Fruit fly (Drosophila melanogaster) whole organism, embryonic: ENCODE data around the gene side-IV.

Experiments
- Asciz ChIP-seq: fragments of 200-800 bp; sonication (Bioruptor generic); optimal IDR thresholded peaks from 2 replicates; lab custom pipeline; 2017; ENCODE audit warnings: missing biosample characterization, mild to moderate bottlenecking, missing genetic modification characterization, missing genetic modification reagents
- Atf6 ChIP-seq: fragments of 200-800 bp; sonication (Bioruptor generic); IDR thresholded peaks from 2 replicates; pipeline ENCODE4 v1.3.6; 2022; ENCODE audit warnings: missing biosample characterization, missing genetic modification characterization
- BEAF-32 ChIP-seq: fragments of 200-800 bp; sonication (Bioruptor generic); optimal IDR thresholded peaks from 3 replicates; lab custom pipeline; 2017; ENCODE audit warnings: missing biosample characterization, missing genetic modification characterization, mild to moderate bottlenecking, moderate library complexity, missing genetic modification reagents
- Bgb ChIP-seq: fragments of 200-800 bp; sonication (Bioruptor generic); IDR thresholded peaks from 2 replicates; pipeline ENCODE4 v1.3.6; 2022; ENCODE audit warnings: missing biosample characterization, missing genetic modification characterization; ENCODE audit not compliant: partially characterized antibody
- CG11504 ChIP-seq: fragments of 200-800 bp; sonication (Bioruptor generic); optimal IDR thresholded peaks from 3 replicates; lab custom pipeline; 2019; ENCODE audit warnings: missing biosample characterization, mild to moderate bottlenecking, missing genetic modification characterization, moderate library complexity
- CG18764 ChIP-seq: fragments of 200-800 bp; sonication (Bioruptor generic); optimal IDR thresholded peaks from 3 replicates; lab custom pipeline; 2016; ENCODE audit warnings: missing biosample characterization, missing genetic modification characterization
- CG30020 ChIP-seq: fragments of 200-800 bp; optimal IDR thresholded peaks from 2 replicates; lab custom pipeline; 2019; ENCODE audit warnings: missing biosample characterization, mild to moderate bottlenecking, missing genetic modification characterization, moderate library complexity
- CG3065 ChIP-seq: fragments of 200-800 bp; sonication (Bioruptor generic); optimal IDR thresholded peaks from 2 replicates; lab custom pipeline; 2016; ENCODE audit warnings: missing biosample characterization, missing genetic modification characterization
- CG32532 ChIP-seq: fragments of 200-800 bp; sonication (Bioruptor generic); IDR thresholded peaks from 2 replicates; pipeline ENCODE4 v1.3.6; 2022; ENCODE audit warnings: missing biosample characterization, missing genetic modification characterization
- CG3281 ChIP-seq: fragments of 200-800 bp; sonication (Bioruptor generic); optimal IDR thresholded peaks from 3 replicates; lab custom pipeline; 2017; ENCODE audit warnings: missing biosample characterization, mild to moderate bottlenecking, missing genetic modification characterization
- CG34422 ChIP-seq: fragments of 200-800 bp; sonication (Bioruptor generic); IDR thresholded peaks from 3 replicates; pipeline ENCODE4 v1.3.6; 2022; ENCODE audit warnings: missing biosample characterization, missing genetic modification characterization
- CG3726 ChIP-seq: fragments of 200-800 bp; sonication (Bioruptor generic); IDR thresholded peaks from 3 replicates; pipeline ENCODE4, ENCODE4 v1.3.6; 2022; ENCODE audit warnings: missing biosample characterization, missing genetic modification characterization
- CG3995 ChIP-seq: fragments of 200-800 bp; sonication (Bioruptor generic); optimal IDR thresholded peaks from 3 replicates; lab custom pipeline; 2016; ENCODE audit warnings: missing biosample characterization, missing genetic modification characterization
- CG4424 ChIP-seq: fragments of 200-800 bp; sonication (Bioruptor generic); optimal IDR thresholded peaks from 3 replicates; lab custom pipeline; 2016; ENCODE audit warnings: missing biosample characterization, missing genetic modification characterization
- CG4820 ChIP-seq: fragments of 200-800 bp; sonication (Bioruptor generic); optimal IDR thresholded peaks from 3 replicates; lab custom pipeline; 2016; ENCODE audit warnings: missing biosample characterization, missing genetic modification characterization
- CG5180 ChIP-seq: fragments of 200-800 bp; sonication (Bioruptor generic); optimal IDR thresholded peaks from 3 replicates; lab custom pipeline; 2017; ENCODE audit warnings: missing biosample characterization, missing genetic modification characterization, mild to moderate bottlenecking, moderate library complexity, missing genetic modification reagents
- CG9437 ChIP-seq: fragments of 200-800 bp; sonication (Bioruptor generic); optimal IDR thresholded peaks from 2 replicates; lab custom pipeline; 2018; ENCODE audit warnings: missing biosample characterization, mild to moderate bottlenecking, missing genetic modification characterization
- CkIIα-i1 ChIP-seq: fragments of 200-800 bp; sonication (Bioruptor generic); IDR thresholded peaks from 2 replicates; pipeline ENCODE4 v1.3.6; 2022; ENCODE audit warnings: missing biosample characterization, missing genetic modification characterization
- E2f1 ChIP-seq: fragments of 200-800 bp; sonication (Bioruptor generic); IDR thresholded peaks from 2 replicates; pipeline ENCODE4 v1.3.6; 2022; ENCODE audit warnings: missing biosample characterization, missing genetic modification characterization
- Ets97D ChIP-seq: fragments of 200-800 bp; sonication (Bioruptor generic); optimal IDR thresholded peaks from 3 replicates; lab custom pipeline; 2016; ENCODE audit warnings: missing biosample characterization, missing genetic modification characterization
- Jarid2 ChIP-seq: fragments of 200-800 bp; sonication (Bioruptor generic); optimal IDR thresholded peaks from 3 replicates; lab custom pipeline; 2017; ENCODE audit warnings: mild to moderate bottlenecking, missing biosample characterization, missing genetic modification reagents, missing genetic modification characterization
- Kr ChIP-seq: fragments of 200-800 bp; sonication (Bioruptor generic); optimal IDR thresholded peaks from 2 replicates; lab custom pipeline; 2017; ENCODE audit warnings: missing biosample characterization, mild to moderate bottlenecking, missing genetic modification characterization
- MTF-1 ChIP-seq: fragments of 200-800 bp; sonication (Bioruptor generic); optimal IDR thresholded peaks from 2 replicates; lab custom pipeline; 2018; ENCODE audit warnings: missing biosample characterization, mild to moderate bottlenecking, missing genetic modification characterization, borderline replicate concordance
- Myb ChIP-seq: fragments of 200-800 bp; sonication (Bioruptor generic); optimal IDR thresholded peaks from 2 replicates; lab custom pipeline; 2016; ENCODE audit warnings: missing biosample characterization, missing genetic modification characterization
- NFAT ChIP-seq: fragments of 200-800 bp; sonication (Bioruptor generic); IDR thresholded peaks from 2 replicates; pipeline ENCODE4 v1.3.6; 2022; ENCODE audit warnings: missing biosample characterization, missing genetic modification characterization
- PHDP ChIP-seq: fragments of 200-800 bp; sonication (Bioruptor generic); optimal IDR thresholded peaks from 3 replicates; lab custom pipeline; 2018; ENCODE audit warnings: missing biosample characterization, mild to moderate bottlenecking, missing genetic modification characterization, moderate library complexity
- Six4 ChIP-seq: fragments of 200-800 bp; sonication (Bioruptor generic); optimal IDR thresholded peaks from 2 replicates; lab custom pipeline; 2016; ENCODE audit warnings: missing biosample characterization, missing genetic modification characterization
- Sox100B ChIP-seq: fragments of 200-800 bp; sonication (Bioruptor generic); optimal IDR thresholded peaks from 3 replicates; lab custom pipeline; 2018; ENCODE audit warnings: missing biosample characterization, mild to moderate bottlenecking, missing genetic modification characterization
- Sox102F ChIP-seq: fragments of 200-800 bp; sonication (Bioruptor generic); optimal IDR thresholded peaks from 2 replicates; lab custom pipeline; 2018; ENCODE audit warnings: missing biosample characterization, mild to moderate bottlenecking, missing genetic modification characterization, moderate library complexity
- Vsx1 ChIP-seq: fragments of 200-800 bp; sonication (Bioruptor generic); optimal IDR thresholded peaks from 2 replicates; lab custom pipeline; 2017; ENCODE audit warnings: missing biosample characterization, mild to moderate bottlenecking, missing genetic modification characterization, missing genetic modification reagents
- ac ChIP-seq: fragments of 200-800 bp; sonication (Bioruptor generic); optimal IDR thresholded peaks from 3 replicates; lab custom pipeline; 2017; ENCODE audit warnings: missing biosample characterization, mild to moderate bottlenecking, missing genetic modification characterization
- ato ChIP-seq: fragments of 200-800 bp; sonication (Bioruptor generic); IDR thresholded peaks from 2 replicates; pipeline ENCODE4 v1.3.6; 2022; ENCODE audit warnings: missing biosample characterization, missing genetic modification characterization; ENCODE audit not compliant: partially characterized antibody
- cad ChIP-seq: fragments of >200 bp; optimal IDR thresholded peaks from 2 replicates; lab custom pipeline; 2017; ENCODE audit warnings: missing biosample characterization, missing genetic modification characterization
- cato ChIP-seq: fragments of 200-800 bp; sonication (Bioruptor generic); optimal IDR thresholded peaks from 2 replicates; lab custom pipeline; 2016; ENCODE audit warnings: missing biosample characterization, missing genetic modification characterization, borderline replicate concordance
- disco-r ChIP-seq: fragments of 200-800 bp; sonication (Bioruptor generic); optimal IDR thresholded peaks from 2 replicates; lab custom pipeline; 2016; ENCODE audit warnings: missing biosample characterization, missing genetic modification characterization
- emc ChIP-seq: fragments of 200-800 bp; sonication (Bioruptor generic); optimal IDR thresholded peaks from 2 replicates; lab custom pipeline; 2016; ENCODE audit warnings: missing biosample characterization, missing genetic modification characterization
- fd102C ChIP-seq: fragments of 200-800 bp; sonication (Bioruptor generic); optimal IDR thresholded peaks from 2 replicates; lab custom pipeline; 2018; ENCODE audit warnings: missing biosample characterization, mild to moderate bottlenecking, missing genetic modification characterization, moderate library complexity
- gsb ChIP-seq: fragments of 200-800 bp; sonication (Bioruptor generic); IDR thresholded peaks from 2 replicates; pipeline ENCODE4 v1.3.6; 2022; ENCODE audit warnings: missing biosample characterization, missing genetic modification characterization
- hkb ChIP-seq, 2 experiments: fragments of 200-800 bp in 1 of 2; fragments of >200 bp in 1 of 2; sonication (Bioruptor generic) in 1 of 2; IDR thresholded peaks in 1 of 2; optimal IDR thresholded peaks in 1 of 2; 2 replicates each; pipeline versions ENCODE4 v1.3.6 to Lab custom; 2017 to 2022; ENCODE audit warnings: missing biosample characterization in 1 of 2, missing genetic modification characterization in 1 of 2
- inv ChIP-seq: fragments of 200-800 bp; sonication (Bioruptor generic); IDR thresholded peaks from 2 replicates; pipeline ENCODE4 v1.3.6; 2022; ENCODE audit warnings: missing biosample characterization, missing genetic modification characterization; ENCODE audit not compliant: partially characterized antibody
- lab ChIP-seq: fragments of 200-800 bp; sonication (Bioruptor generic); optimal IDR thresholded peaks from 3 replicates; lab custom pipeline; 2017; ENCODE audit warnings: missing biosample characterization, missing genetic modification characterization, mild to moderate bottlenecking, moderate library complexity, missing genetic modification reagents
- lmd ChIP-seq: fragments of 200-800 bp; sonication (Bioruptor generic); IDR thresholded peaks from 2 replicates; pipeline ENCODE4 v1.3.6; 2022; ENCODE audit warnings: missing biosample characterization, missing genetic modification characterization
- mirr ChIP-seq: fragments of 200-800 bp; sonication (Bioruptor generic); optimal IDR thresholded peaks from 3 replicates; lab custom pipeline; 2018; ENCODE audit warnings: missing biosample characterization, mild to moderate bottlenecking, missing genetic modification characterization
- pan ChIP-seq, 4 experiments: fragments of >200 bp in 3 of 4; fragments of 200-800 bp in 1 of 4; sonication (Bioruptor generic) in 1 of 4; optimal IDR thresholded peaks in 3 of 4; IDR thresholded peaks in 1 of 4; 2 replicates each; pipeline versions ENCODE4 v1.3.6 to Lab custom; 2017 to 2022; ENCODE audit warnings: missing biosample characterization in 2 of 4, missing genetic modification characterization in 2 of 4, mixed read lengths in 1 of 4
- pb ChIP-seq: fragments of 200-800 bp; sonication (Bioruptor generic); optimal IDR thresholded peaks from 3 replicates; lab custom pipeline; 2016; ENCODE audit warnings: missing biosample characterization, missing genetic modification characterization
- pros ChIP-seq: fragments of 200-800 bp; sonication (Bioruptor generic); optimal IDR thresholded peaks from 3 replicates; lab custom pipeline; 2019; ENCODE audit warnings: missing biosample characterization, mild to moderate bottlenecking, missing genetic modification characterization, moderate library complexity
- psq ChIP-seq: fragments of 200-800 bp; sonication (Bioruptor generic); optimal IDR thresholded peaks from 2 replicates; lab custom pipeline; 2017; ENCODE audit warnings: missing biosample characterization, missing genetic modification characterization
- salm ChIP-seq: fragments of 200-800 bp; sonication (Bioruptor generic); optimal IDR thresholded peaks from 2 replicates; lab custom pipeline; 2018; ENCODE audit warnings: missing biosample characterization, mild to moderate bottlenecking, missing genetic modification characterization
- sens ChIP-seq: fragments of 200-800 bp; sonication (Bioruptor generic); peaks from one replicate; lab custom pipeline; 2016; ENCODE audit warnings: missing biosample characterization, missing genetic modification characterization
- z ChIP-seq: fragments of 200-800 bp; sonication (Bioruptor generic); IDR thresholded peaks from 3 replicates; pipeline ENCODE4 v1.3.6; 2022; ENCODE audit warnings: missing biosample characterization, missing genetic modification characterization

side-IV gene

dm6 chr3R:13469246-13469645 is 18.9 kb downstream of the side-IV start (continued):
- TF ChIP-seq lab (GFP tag; lab: Kevin White, UChicago) (no peak), disco-r (GFP tag; lab: Kevin White, UChicago) (no peak), z (no peak), ato (GFP tag; lab: Robert Waterston, UW) (no peak), inv (GFP tag; lab: Robert Waterston, UW) (no peak), CG4820 (no peak), sens (GFP tag; lab: Kevin White, UChicago) (peak; percentile 93), Bgb (GFP tag; lab: Robert Waterston, UW) (no peak), CG18764 (GFP tag; lab: Kevin White, UChicago) (no peak), ac (GFP tag; lab: Kevin White, UChicago) (no peak), Kr (no peak), mirr (GFP tag; lab: Kevin White, UChicago) (no peak), CG3726 (no peak), pb (GFP tag; lab: Kevin White, UChicago) (no peak), CG30020 (tag; lab: Kevin White, UChicago) (no peak), gsb (GFP tag; lab: Robert Waterston, UW) (no peak), hkb (optimal IDR thresholded peaks at IDR 0.05; lab: Kevin White, UChicago) (no peak), hkb (GFP tag; IDR thresholded peaks at IDR 0.05; lab: Robert Waterston, UW) (no peak), salm (tag; lab: Kevin White, UChicago) (no peak), cato (no peak), CG3281 (GFP tag; lab: Kevin White, UChicago) (no peak), NFAT (GFP tag; lab: Robert Waterston, UW) (no peak), CG11504 (no peak), Vsx1 (no peak), pros (GFP tag; lab: Kevin White, UChicago) (no peak), CkIIα-i1 (GFP tag; lab: Robert Waterston, UW) (no peak), CG9437 (GFP tag; lab: Kevin White, UChicago) (no peak), Sox100B (GFP tag; lab: Kevin White, UChicago) (no peak), E2f1 (GFP tag; lab: Robert Waterston, UW) (peak; percentile 19; the same call in 1 of the 2 replicates), Jarid2 (GFP tag; lab: Kevin White, UChicago) (no peak), CG32532 (GFP tag; lab: Robert Waterston, UW) (no peak), CG34422 (GFP tag; lab: Robert Waterston, UW) (peak; percentile 36; the same call in 1 of the 3 replicates), Sox102F (GFP tag; lab: Kevin White, UChicago) (peak; percentile 40), Myb (GFP tag; lab: Kevin White, UChicago) (no peak), fd102C (GFP tag; lab: Kevin White, UChicago) (no peak), CG4424 (GFP tag; lab: Kevin White, UChicago) (peak; percentile 54), psq (GFP tag; lab: Kevin White, UChicago) (no peak), PHDP (tag; lab: Kevin White, UChicago) (peak; percentile 24), CG3065 (GFP tag; lab: Kevin White, UChicago) (no peak), cad (GFP tag; lab: Kevin White, UChicago) (no peak), Atf6 (no peak), lmd (peak; percentile 41; the same call in 1 of the 2 replicates), Asciz (GFP tag; lab: Kevin White, UChicago) (no peak), CG3995 (GFP tag; lab: Kevin White, UChicago) (no peak), CG5180 (no peak), MTF-1 (GFP tag; lab: Kevin White, UChicago) (no peak), pan (optimal IDR thresholded peaks at IDR 0.05; lab: Kevin White, UChicago) (no peak), pan (GFP tag; optimal IDR thresholded peaks at IDR 0.05 in 1 of 2, IDR thresholded peaks at IDR 0.05 in 1 of 2) (peak in 1 of 2 experiments; percentile 34), Ets97D (GFP tag; lab: Kevin White, UChicago) (no peak), BEAF-32 (no peak), Six4 (no peak), emc (no peak)
